Worm (Caenorhabditis elegans): ENCODE results near the gene ift-81.

ce11 chrX:5319214-5319838, 21.0 kb downstream of the ift-81 start:
- TF ChIP-seq unc-62 (GFP tag; optimal IDR thresholded peaks at IDR 0.05): no peak
- peak; percentile 85 for TF ChIP-seq lin-26 (GFP tag; IDR thresholded peaks at IDR 0.05)
- no peak for TF ChIP-seq Y95B8A.8 (GFP tag; IDR thresholded peaks at IDR 0.05)
- TF ChIP-seq sptf-2 (GFP tag; optimal IDR thresholded peaks at IDR 0.05): no peak
- TF ChIP-seq cebp-1 (GFP tag; IDR thresholded peaks at IDR 0.05): no peak
- TF ChIP-seq cebp-1 (tag; optimal IDR thresholded peaks at IDR 0.05): no peak
- TF ChIP-seq nhr-120 (GFP tag; IDR thresholded peaks at IDR 0.05): 0 out of 2 replicates have a peak, but pooled peaks have one; percentile 36
- TF ChIP-seq aptf-2 (GFP tag; conservative IDR thresholded peaks at IDR 0.05): peak; percentile 50; the same call in 1 of the 2 replicates
- TF ChIP-seq nfya-1 (tag; optimal IDR thresholded peaks at IDR 0.05; ENCODE audit: borderline replicate concordance, insufficient read depth): no peak
- peak; percentile 96 for TF ChIP-seq rpc-1 (optimal IDR thresholded peaks at IDR 0.05)
- peak; percentile 87 for TF ChIP-seq rpc-1 (tag; optimal IDR thresholded peaks at IDR 0.05)
- TF ChIP-seq snpc-4 (GFP tag; optimal IDR thresholded peaks at IDR 0.05): peak; percentile 80
- TF ChIP-seq snpc-4 (tag; optimal IDR thresholded peaks at IDR 0.05): peak in 3 of 4 experiments; percentile 11 to 85 (median 77)
- peak; percentile 83 for TF ChIP-seq die-1 (tag; optimal IDR thresholded peaks at IDR 0.05)
